Fruit fly (Drosophila melanogaster) whole organism, embryonic: ENCODE results near the gene mthl9.

Experiments used
- Atf-2 ChIP-seq: fragments of 200-800 bp; sonication (Bioruptor generic); optimal IDR thresholded peaks from 2 replicates; lab custom pipeline; 2016; ENCODE audit warnings: missing biosample characterization, missing genetic modification characterization
- B-H2 ChIP-seq: fragments of 200-800 bp; sonication (Bioruptor generic); optimal IDR thresholded peaks from 2 replicates; lab custom pipeline; 2018; ENCODE audit warnings: missing biosample characterization, mild to moderate bottlenecking, missing genetic modification characterization
- Bdp1 ChIP-seq: fragments of 200-800 bp; sonication (Bioruptor generic); optimal IDR thresholded peaks from 3 replicates; lab custom pipeline; 2016; ENCODE audit warnings: missing biosample characterization, missing genetic modification characterization
- CG10147 ChIP-seq: fragments of 200-800 bp; sonication (Bioruptor generic); optimal IDR thresholded peaks from 2 replicates; lab custom pipeline; 2019; ENCODE audit warnings: missing biosample characterization, mild to moderate bottlenecking, missing genetic modification characterization, moderate library complexity
- CG11695 ChIP-seq: fragments of 200-800 bp; sonication (Bioruptor generic); IDR thresholded peaks from 3 replicates; pipeline ENCODE4 v1.3.6; 2022; ENCODE audit warnings: missing biosample characterization, missing genetic modification characterization
- CG12236 ChIP-seq: fragments of 200-800 bp; sonication (Bioruptor generic); optimal IDR thresholded peaks from 2 replicates; lab custom pipeline; 2016; ENCODE audit warnings: missing biosample characterization, missing genetic modification characterization
- CG14014 ChIP-seq: fragments of 200-800 bp; sonication (Bioruptor generic); IDR thresholded peaks from 2 replicates; pipeline ENCODE4 v1.3.6; 2022; ENCODE audit warnings: missing biosample characterization, missing genetic modification characterization
- CG17328 ChIP-seq: fragments of 200-800 bp; sonication (Bioruptor generic); IDR thresholded peaks from 2 replicates; pipeline ENCODE4 v1.3.6; 2022; ENCODE audit warnings: missing biosample characterization, missing genetic modification characterization
- CG18476 ChIP-seq: fragments of 200-800 bp; sonication (Bioruptor generic); optimal IDR thresholded peaks from 2 replicates; lab custom pipeline; 2016; ENCODE audit warnings: missing biosample characterization, mild to moderate bottlenecking, missing genetic modification characterization
- CG2678 ChIP-seq: fragments of 200-800 bp; sonication (Bioruptor generic); optimal IDR thresholded peaks from 3 replicates; lab custom pipeline; 2019; ENCODE audit warnings: missing biosample characterization, mild to moderate bottlenecking, missing genetic modification characterization, moderate library complexity
- CG2875 ChIP-seq: fragments of 200-800 bp; sonication (Bioruptor generic); optimal IDR thresholded peaks from 2 replicates; lab custom pipeline; 2017; ENCODE audit warnings: missing biosample characterization, mild to moderate bottlenecking, missing genetic modification characterization, missing genetic modification reagents
- CG3163 ChIP-seq: fragments of 200-800 bp; sonication (Bioruptor generic); optimal IDR thresholded peaks from 3 replicates; lab custom pipeline; 2016; ENCODE audit warnings: missing biosample characterization, missing genetic modification characterization
- CG3281 ChIP-seq: fragments of 200-800 bp; sonication (Bioruptor generic); optimal IDR thresholded peaks from 3 replicates; lab custom pipeline; 2017; ENCODE audit warnings: missing biosample characterization, mild to moderate bottlenecking, missing genetic modification characterization
- CG42726 ChIP-seq: fragments of 200-800 bp; sonication (Bioruptor generic); IDR thresholded peaks from 2 replicates; pipeline ENCODE4 v1.3.6; 2022; ENCODE audit warnings: missing biosample characterization, missing genetic modification characterization; ENCODE audit not compliant: partially characterized antibody
- CG7556 ChIP-seq: fragments of 200-800 bp; sonication (Bioruptor generic); optimal IDR thresholded peaks from 2 replicates; lab custom pipeline; 2017; ENCODE audit warnings: missing biosample characterization, mild to moderate bottlenecking, missing genetic modification characterization
- CG9797 ChIP-seq: fragments of 200-800 bp; sonication (Bioruptor generic); optimal IDR thresholded peaks from 3 replicates; lab custom pipeline; 2018; ENCODE audit warnings: missing biosample characterization, mild to moderate bottlenecking, missing genetic modification characterization
- Doc2 ChIP-seq: fragments of 200-800 bp; sonication (Bioruptor generic); IDR thresholded peaks from 2 replicates; pipeline ENCODE4 v1.3.6; 2022; ENCODE audit warnings: missing biosample characterization, missing genetic modification characterization
- E2f2 ChIP-seq: fragments of 200-800 bp; sonication (Bioruptor generic); IDR thresholded peaks from 2 replicates; pipeline ENCODE4 v1.3.6; 2022; ENCODE audit warnings: missing biosample characterization, missing genetic modification characterization
- Gug ChIP-seq: fragments of 200-800 bp; sonication (Bioruptor generic); IDR thresholded peaks from 4 replicates; pipeline ENCODE4 v1.3.6; 2022; ENCODE audit warnings: missing biosample characterization, missing genetic modification characterization
- Hr39 ChIP-seq: fragments of >200 bp; optimal IDR thresholded peaks from 2 replicates; lab custom pipeline; 2017
- Lim3 ChIP-seq: fragments of 200-800 bp; sonication (Bioruptor generic); IDR thresholded peaks from 2 replicates; pipeline ENCODE4 v1.3.6; 2022; ENCODE audit warnings: missing biosample characterization, missing genetic modification characterization
- Lpt ChIP-seq: fragments of >200 bp; optimal IDR thresholded peaks from 2 replicates; lab custom pipeline; 2018; ENCODE audit warnings: missing biosample characterization, missing genetic modification characterization
- Mad ChIP-seq: fragments of 200-800 bp; sonication (Bioruptor generic); optimal IDR thresholded peaks from 2 replicates; lab custom pipeline; 2016; ENCODE audit warnings: missing biosample characterization, missing genetic modification characterization
- Max ChIP-seq: fragments of 200-800 bp; sonication (Bioruptor generic); optimal IDR thresholded peaks from 2 replicates; lab custom pipeline; 2016; ENCODE audit warnings: missing biosample characterization, mild to moderate bottlenecking, missing genetic modification characterization
- Mrtf ChIP-seq: fragments of 200-800 bp; sonication (Bioruptor generic); IDR thresholded peaks from 3 replicates; pipeline ENCODE4 v1.3.6; 2022; ENCODE audit warnings: missing biosample characterization, missing genetic modification characterization
- Nf-YB ChIP-seq: fragments of 200-800 bp; sonication (Bioruptor generic); optimal IDR thresholded peaks from 3 replicates; lab custom pipeline; 2019; ENCODE audit warnings: missing biosample characterization, mild to moderate bottlenecking, missing genetic modification characterization, moderate library complexity
- NfI ChIP-seq: fragments of 200-800 bp; sonication (Bioruptor generic); optimal IDR thresholded peaks from 3 replicates; lab custom pipeline; 2018; ENCODE audit warnings: missing biosample characterization, mild to moderate bottlenecking, missing genetic modification characterization, moderate library complexity
- Pdp1 ChIP-seq, 2 experiments: fragments of 200-800 bp; sonication (Bioruptor generic); optimal IDR thresholded peaks; 3 replicates each; lab custom pipeline; 2016; ENCODE audit warnings: missing biosample characterization in 2 of 2, missing genetic modification characterization in 2 of 2, mild to moderate bottlenecking in 1 of 2, moderate library complexity in 1 of 2
- Side ChIP-seq: fragments of 200-800 bp; sonication (Bioruptor generic); optimal IDR thresholded peaks from 2 replicates; lab custom pipeline; 2016; ENCODE audit warnings: missing biosample characterization, missing genetic modification characterization
- ap ChIP-seq: fragments of 200-800 bp; sonication (Bioruptor generic); IDR thresholded peaks from 2 replicates; pipeline ENCODE4 v1.3.6; 2022; ENCODE audit warnings: missing biosample characterization, missing genetic modification characterization
- chif ChIP-seq, 2 experiments: fragments of 200-800 bp; sonication (Bioruptor generic); optimal IDR thresholded peaks; 3 replicates each; lab custom pipeline; 2016; ENCODE audit warnings: missing biosample characterization in 2 of 2, missing genetic modification characterization in 2 of 2
- chinmo ChIP-seq: fragments of 200-800 bp; sonication (Bioruptor generic); IDR thresholded peaks from 4 replicates; pipeline ENCODE4 v1.3.6; 2022; ENCODE audit warnings: missing biosample characterization, missing genetic modification characterization; ENCODE audit not compliant: partially characterized antibody
- chn ChIP-seq: fragments of 200-800 bp; sonication (Bioruptor generic); optimal IDR thresholded peaks from 2 replicates; lab custom pipeline; 2016; ENCODE audit warnings: missing biosample characterization, missing genetic modification characterization
- dan ChIP-seq: fragments of 200-800 bp; sonication (Bioruptor generic); IDR thresholded peaks from 2 replicates; pipeline ENCODE4 v1.3.6; 2022; ENCODE audit warnings: missing biosample characterization, missing genetic modification characterization
- fd102C ChIP-seq: fragments of 200-800 bp; sonication (Bioruptor generic); optimal IDR thresholded peaks from 2 replicates; lab custom pipeline; 2018; ENCODE audit warnings: missing biosample characterization, mild to moderate bottlenecking, missing genetic modification characterization, moderate library complexity
- ham ChIP-seq: fragments of 200-800 bp; sonication (Bioruptor generic); IDR thresholded peaks from 2 replicates; pipeline ENCODE4 v1.3.6; 2022; ENCODE audit warnings: missing biosample characterization, missing genetic modification characterization
- hb ChIP-seq: fragments of 200-800 bp; sonication (Bioruptor generic); IDR thresholded peaks from 3 replicates; pipeline ENCODE4 v1.3.6; 2022; ENCODE audit warnings: missing biosample characterization, missing genetic modification characterization; ENCODE audit not compliant: partially characterized antibody
- lmd ChIP-seq: fragments of 200-800 bp; sonication (Bioruptor generic); IDR thresholded peaks from 2 replicates; pipeline ENCODE4 v1.3.6; 2022; ENCODE audit warnings: missing biosample characterization, missing genetic modification characterization
- pros ChIP-seq: fragments of 200-800 bp; sonication (Bioruptor generic); optimal IDR thresholded peaks from 3 replicates; lab custom pipeline; 2019; ENCODE audit warnings: missing biosample characterization, mild to moderate bottlenecking, missing genetic modification characterization, moderate library complexity
- rib ChIP-seq: fragments of 200-800 bp; sonication (Bioruptor generic); IDR thresholded peaks from 2 replicates; pipeline ENCODE4 v1.3.6; 2022; ENCODE audit warnings: missing biosample characterization, missing genetic modification characterization
- run ChIP-seq: fragments of 200-800 bp; sonication (Bioruptor generic); optimal IDR thresholded peaks from 3 replicates; lab custom pipeline; 2018; ENCODE audit warnings: missing biosample characterization, mild to moderate bottlenecking, missing genetic modification characterization
- so ChIP-seq: fragments of 200-800 bp; sonication (Bioruptor generic); IDR thresholded peaks from 3 replicates; pipeline ENCODE4 v1.3.6; 2022; ENCODE audit warnings: missing biosample characterization, missing genetic modification characterization
- sug ChIP-seq: fragments of 200-800 bp; optimal IDR thresholded peaks from 2 replicates; lab custom pipeline; 2019; ENCODE audit warnings: missing biosample characterization, mild to moderate bottlenecking, missing genetic modification characterization, moderate library complexity
- tgo ChIP-seq: fragments of 200-800 bp; sonication (Bioruptor generic); IDR thresholded peaks from 3 replicates; pipeline ENCODE4 v1.3.6; 2022; ENCODE audit warnings: missing biosample characterization, missing genetic modification characterization
- tin ChIP-seq: fragments of 200-800 bp; sonication (Bioruptor generic); optimal IDR thresholded peaks from 3 replicates; lab custom pipeline; 2016; ENCODE audit warnings: missing biosample characterization, missing genetic modification characterization
- tll ChIP-seq, 2 experiments: fragments of 200-800 bp in 1 of 2; fragments of >200 bp in 1 of 2; sonication (Bioruptor generic) in 1 of 2; optimal IDR thresholded peaks; 2 replicates each; lab custom pipeline; 2017 to 2019; ENCODE audit warnings: missing biosample characterization in 2 of 2, missing genetic modification characterization in 2 of 2, mild to moderate bottlenecking in 1 of 2, moderate library complexity in 1 of 2
- unpg ChIP-seq: fragments of 200-800 bp; sonication (Bioruptor generic); optimal IDR thresholded peaks from 3 replicates; lab custom pipeline; 2018; ENCODE audit warnings: missing biosample characterization, mild to moderate bottlenecking, missing genetic modification characterization, moderate library complexity
- usp ChIP-seq: fragments of >200 bp; optimal IDR thresholded peaks from 2 replicates; lab custom pipeline; 2017; ENCODE audit warnings: missing biosample characterization, missing genetic modification characterization
- vfl ChIP-seq: fragments of 200-800 bp; sonication (Bioruptor generic); optimal IDR thresholded peaks from 2 replicates; lab custom pipeline; 2016; ENCODE audit warnings: missing biosample characterization, missing genetic modification characterization
- wdn ChIP-seq: fragments of 200-800 bp; sonication (Bioruptor generic); IDR thresholded peaks from 2 replicates; pipeline ENCODE4 v1.3.6; 2022; ENCODE audit warnings: missing biosample characterization, missing genetic modification characterization

mthl9 gene

DNA sequence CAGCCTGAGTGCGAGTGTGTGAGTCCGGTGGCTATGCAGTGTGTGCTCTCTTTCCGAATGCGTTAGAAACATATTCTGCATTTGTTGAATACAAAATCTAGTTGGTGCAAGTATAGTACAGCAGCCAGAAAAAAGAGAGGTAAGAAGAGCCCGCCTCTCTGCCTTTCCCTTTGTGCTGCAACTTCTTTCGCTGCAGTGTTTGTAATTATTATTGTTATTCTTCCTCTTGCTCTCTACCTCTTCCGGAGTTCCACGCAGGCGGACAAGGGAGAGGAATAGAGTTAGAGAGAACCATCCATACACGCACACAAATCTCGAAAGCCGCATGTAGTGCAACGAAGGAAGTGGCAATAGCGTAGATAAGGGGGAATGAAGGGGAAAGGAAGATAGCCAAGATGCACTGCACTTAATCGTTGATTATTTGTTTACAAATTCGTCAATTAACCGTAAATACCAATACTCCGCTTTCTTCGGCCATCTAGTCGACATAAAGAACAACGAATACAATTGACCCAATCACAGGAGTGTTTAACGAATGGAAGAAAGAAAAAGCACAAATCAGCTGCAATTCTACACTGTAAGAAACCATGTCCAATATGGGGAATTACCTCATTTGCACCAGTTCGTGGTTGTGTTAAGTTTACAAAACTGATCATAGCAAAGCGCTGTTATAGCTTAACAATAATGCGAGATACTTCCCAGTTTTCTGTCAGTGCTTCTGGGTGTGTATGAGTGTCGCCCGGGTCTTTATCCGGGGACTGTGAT lies 15.7 kb upstream of the mthl9 start (continued):
- no peak for TF ChIP-seq CG9797 (GFP tag; lab: Kevin White, UChicago)
- TF ChIP-seq Nf-YB (GFP tag; lab: Kevin White, UChicago), result peak; percentile 68
- peak; percentile 61 for TF ChIP-seq CG7556 (GFP tag; lab: Kevin White, UChicago)
- peak; percentile 44; the same call in 1 of the 2 replicates for TF ChIP-seq CG14014 (GFP tag; lab: Robert Waterston, UW)
- no peak for TF ChIP-seq fd102C (GFP tag; lab: Kevin White, UChicago)
- peak; percentile 27; the same call in 1 of the 3 replicates for TF ChIP-seq so (GFP tag; lab: Robert Waterston, UW)
- TF ChIP-seq Bdp1 (GFP tag; lab: Kevin White, UChicago), result peak; percentile 55
- no peak for TF ChIP-seq B-H2 (GFP tag; lab: Kevin White, UChicago)
- peak; percentile 67 for TF ChIP-seq Atf-2 (GFP tag; lab: Kevin White, UChicago)
- TF ChIP-seq CG3281 (GFP tag; lab: Kevin White, UChicago), result no peak
- TF ChIP-seq CG2875 (GFP tag; lab: Kevin White, UChicago), result peak; percentile 61
- TF ChIP-seq chn, result peak; percentile 74
- TF ChIP-seq tgo (GFP tag; lab: Robert Waterston, UW), result peak; percentile 66
- TF ChIP-seq CG18476, result peak; percentile 47
- TF ChIP-seq dan (GFP tag; lab: Robert Waterston, UW), result no peak
- TF ChIP-seq ap (GFP tag; lab: Robert Waterston, UW), result peak; percentile 56
- peak; percentile 43 for TF ChIP-seq Max (GFP tag; lab: Kevin White, UChicago)
- peak; percentile 49; the same call in 2 of the 4 replicates for TF ChIP-seq Gug
- no peak for TF ChIP-seq rib (GFP tag; lab: Robert Waterston, UW)
- peak; percentile 81 for TF ChIP-seq CG12236 (GFP tag; lab: Kevin White, UChicago)
- no peak for TF ChIP-seq Hr39 (lab: Kevin White, UChicago)
- 0 out of 3 replicates have a peak, but pooled peaks have one; percentile 19 for TF ChIP-seq Mrtf (GFP tag; lab: Robert Waterston, UW)
- TF ChIP-seq unpg (GFP tag; lab: Kevin White, UChicago), result peak; percentile 70
- no peak for TF ChIP-seq CG42726 (GFP tag; lab: Robert Waterston, UW)
- TF ChIP-seq hb (GFP tag; lab: Robert Waterston, UW), result no peak
- TF ChIP-seq usp (GFP tag; lab: Kevin White, UChicago), result no peak
- TF ChIP-seq pros (GFP tag; lab: Kevin White, UChicago), result no peak
- peak; percentile 69 for TF ChIP-seq Side (GFP tag; lab: Kevin White, UChicago)
- TF ChIP-seq sug (tag; lab: Kevin White, UChicago), result no peak
- TF ChIP-seq Pdp1 (GFP tag; optimal IDR thresholded peaks at IDR 0.05; lab: Kevin White, UChicago), result peak; percentile 63 to 88
- peak; percentile 28; the same call in 1 of the 2 replicates for TF ChIP-seq E2f2 (GFP tag; lab: Robert Waterston, UW)
- 0 out of 2 replicates have a peak, but pooled peaks have one; percentile 13 for TF ChIP-seq Lim3
- no peak for TF ChIP-seq Doc2 (GFP tag; lab: Robert Waterston, UW)
- TF ChIP-seq vfl (GFP tag; lab: Kevin White, UChicago), result peak; percentile 33
- no peak for TF ChIP-seq Lpt
- peak; percentile 50 to 86 for TF ChIP-seq chif (GFP tag; optimal IDR thresholded peaks at IDR 0.05; lab: Kevin White, UChicago)
- TF ChIP-seq CG17328 (GFP tag; lab: Robert Waterston, UW), result peak; percentile 81
- peak; percentile 71 for TF ChIP-seq CG2678 (tag; lab: Kevin White, UChicago)
- TF ChIP-seq chinmo (GFP tag; lab: Robert Waterston, UW), result no peak
- TF ChIP-seq Mad (GFP tag; lab: Kevin White, UChicago), result peak; percentile 71
- TF ChIP-seq run (tag; lab: Kevin White, UChicago), result no peak
- TF ChIP-seq CG3163 (GFP tag; lab: Kevin White, UChicago), result peak; percentile 46
- peak; percentile 69 for TF ChIP-seq lmd (GFP tag; lab: Robert Waterston, UW)
- TF ChIP-seq tll (GFP tag; optimal IDR thresholded peaks at IDR 0.05; lab: Kevin White, UChicago), result no peak
- TF ChIP-seq NfI (GFP tag; lab: Kevin White, UChicago), result peak; percentile 62
- no peak for TF ChIP-seq wdn (GFP tag; lab: Robert Waterston, UW)
- no peak for TF ChIP-seq CG10147 (GFP tag; lab: Kevin White, UChicago)
- TF ChIP-seq ham, result no peak
- peak; percentile 33; the same call in 1 of the 3 replicates for TF ChIP-seq CG11695 (GFP tag; lab: Robert Waterston, UW)
- TF ChIP-seq tin, result peak; percentile 76
